Fruit fly (Drosophila melanogaster) whole organism, embryonic: ENCODE results near the gene Galphai.
A peak's percentile ranks its signal among the peaks of the same experiment; 100 is the strongest.

ENCODE experiments used
- Adf1 ChIP-seq: fragments of 200-800 bp; sonication (Bioruptor generic); IDR thresholded peaks from 2 replicates; pipeline ENCODE4 v1.3.6; 2022; ENCODE audit warnings: missing biosample characterization, missing genetic modification characterization
- Awh ChIP-seq: fragments of 200-800 bp; sonication (Bioruptor generic); IDR thresholded peaks from 2 replicates; pipeline ENCODE4, ENCODE4 v1.3.6; 2022; ENCODE audit warnings: missing biosample characterization, missing genetic modification characterization
- Bgb ChIP-seq: fragments of 200-800 bp; sonication (Bioruptor generic); IDR thresholded peaks from 2 replicates; pipeline ENCODE4 v1.3.6; 2022; ENCODE audit warnings: missing biosample characterization, missing genetic modification characterization; ENCODE audit not compliant: partially characterized antibody
- CG10274 ChIP-seq: fragments of 200-800 bp; sonication (Bioruptor generic); optimal IDR thresholded peaks from 3 replicates; lab custom pipeline; 2017; ENCODE audit warnings: missing biosample characterization, mild to moderate bottlenecking, missing genetic modification characterization
- CG12071 ChIP-seq: fragments of 200-800 bp; sonication (Bioruptor generic); optimal IDR thresholded peaks from 3 replicates; lab custom pipeline; 2018; ENCODE audit warnings: missing biosample characterization, mild to moderate bottlenecking, missing genetic modification characterization
- CG12391 ChIP-seq: fragments of 200-800 bp; sonication (Bioruptor generic); optimal IDR thresholded peaks from 3 replicates; lab custom pipeline; 2018; ENCODE audit warnings: missing biosample characterization, mild to moderate bottlenecking, missing genetic modification characterization, moderate library complexity
- CG13287 ChIP-seq: fragments of 200-800 bp; sonication (Bioruptor generic); IDR thresholded peaks from 2 replicates; pipeline ENCODE4 v1.3.6; 2022; ENCODE audit warnings: missing biosample characterization, missing genetic modification characterization; ENCODE audit not compliant: partially characterized antibody
- CG14441 ChIP-seq: fragments of 200-800 bp; sonication (Bioruptor generic); IDR thresholded peaks from 2 replicates; pipeline ENCODE4 v1.3.6; 2022; ENCODE audit warnings: missing biosample characterization, missing genetic modification characterization
- CG31388 ChIP-seq: fragments of 200-800 bp; sonication (Bioruptor generic); optimal IDR thresholded peaks from 2 replicates; lab custom pipeline; 2016; ENCODE audit warnings: missing biosample characterization, missing genetic modification characterization
- CG32532 ChIP-seq: fragments of 200-800 bp; sonication (Bioruptor generic); IDR thresholded peaks from 2 replicates; pipeline ENCODE4 v1.3.6; 2022; ENCODE audit warnings: missing biosample characterization, missing genetic modification characterization
- CG4730 ChIP-seq: fragments of 200-800 bp; sonication (Bioruptor generic); IDR thresholded peaks from 2 replicates; pipeline ENCODE4 v1.3.6; 2022; ENCODE audit warnings: missing biosample characterization, missing genetic modification characterization
- CG6854 ChIP-seq: fragments of 200-800 bp; sonication (Bioruptor generic); optimal IDR thresholded peaks from 3 replicates; lab custom pipeline; 2017; ENCODE audit warnings: missing biosample characterization, mild to moderate bottlenecking, missing genetic modification characterization
- CG7372 ChIP-seq: fragments of 200-800 bp; sonication (Bioruptor generic); IDR thresholded peaks from 2 replicates; pipeline ENCODE4 v1.3.6; 2022; ENCODE audit warnings: missing biosample characterization, missing genetic modification characterization
- CG7963 ChIP-seq: fragments of 200-800 bp; sonication (Bioruptor generic); IDR thresholded peaks from 3 replicates; pipeline ENCODE4 v1.3.6; 2022; ENCODE audit warnings: missing biosample characterization, missing genetic modification characterization; ENCODE audit not compliant: partially characterized antibody
- CG7987 ChIP-seq: fragments of 200-800 bp; sonication (Bioruptor generic); optimal IDR thresholded peaks from 2 replicates; lab custom pipeline; 2018; ENCODE audit warnings: missing biosample characterization, mild to moderate bottlenecking, missing genetic modification characterization, moderate library complexity
- CG8290 ChIP-seq, 3 experiments: fragments of 200-800 bp; sonication (Bioruptor generic); optimal IDR thresholded peaks; 2 replicates each; lab custom pipeline; 2016 to 2019; ENCODE audit warnings: missing biosample characterization in 3 of 3, missing genetic modification characterization in 3 of 3, mild to moderate bottlenecking in 2 of 3, moderate library complexity in 1 of 3
- Deaf1 ChIP-seq: fragments of 200-800 bp; optimal IDR thresholded peaks from 3 replicates; lab custom pipeline; 2019; ENCODE audit warnings: missing biosample characterization, mild to moderate bottlenecking, missing genetic modification characterization, moderate library complexity
- Dll ChIP-seq: fragments of 200-800 bp; sonication (Bioruptor generic); IDR thresholded peaks from 4 replicates; pipeline ENCODE4 v1.3.6; 2022; ENCODE audit warnings: missing biosample characterization, missing genetic modification characterization; ENCODE audit not compliant: partially characterized antibody
- Ets65A ChIP-seq: fragments of 200-800 bp; sonication (Bioruptor generic); peaks from one replicate; lab custom pipeline; 2016; ENCODE audit warnings: missing biosample characterization, missing genetic modification characterization
- Meics ChIP-seq: fragments of 200-800 bp; sonication (Bioruptor generic); optimal IDR thresholded peaks from 2 replicates; lab custom pipeline; 2017; ENCODE audit warnings: missing biosample characterization, mild to moderate bottlenecking, missing genetic modification characterization
- Neu2 ChIP-seq: fragments of 200-800 bp; sonication (Bioruptor generic); optimal IDR thresholded peaks from 3 replicates; lab custom pipeline; 2016; ENCODE audit warnings: missing biosample characterization, missing genetic modification characterization, borderline replicate concordance
- Nf-YA ChIP-seq: fragments of 200-800 bp; sonication (Bioruptor generic); IDR thresholded peaks from 2 replicates; pipeline ENCODE4 v1.3.6; 2022; ENCODE audit warnings: missing biosample characterization, missing genetic modification characterization
- PHDP ChIP-seq: fragments of 200-800 bp; sonication (Bioruptor generic); optimal IDR thresholded peaks from 3 replicates; lab custom pipeline; 2018; ENCODE audit warnings: missing biosample characterization, mild to moderate bottlenecking, missing genetic modification characterization, moderate library complexity
- Sox102F ChIP-seq: fragments of 200-800 bp; sonication (Bioruptor generic); optimal IDR thresholded peaks from 2 replicates; lab custom pipeline; 2018; ENCODE audit warnings: missing biosample characterization, mild to moderate bottlenecking, missing genetic modification characterization, moderate library complexity
- Trl ChIP-seq, 3 experiments: fragments of >200 bp in 2 of 3; fragments of 200-800 bp in 1 of 3; sonication (Bioruptor generic) in 1 of 3; optimal IDR thresholded peaks; 2 replicates in 1 of 3; 3 replicates in 2 of 3; lab custom pipeline; 2016 to 2017; ENCODE audit warnings: missing biosample characterization in 1 of 3, missing genetic modification characterization in 1 of 3
- aop ChIP-seq: fragments of 200-800 bp; sonication (Bioruptor generic); IDR thresholded peaks from 2 replicates; pipeline ENCODE4 v1.3.6; 2022; ENCODE audit warnings: missing biosample characterization, missing genetic modification characterization
- bigmax ChIP-seq: fragments of 200-800 bp; sonication (Bioruptor generic); optimal IDR thresholded peaks from 2 replicates; lab custom pipeline; 2018; ENCODE audit warnings: missing biosample characterization, mild to moderate bottlenecking, missing genetic modification characterization
- chm ChIP-seq: fragments of 200-800 bp; sonication (Bioruptor generic); IDR thresholded peaks from 2 replicates; pipeline ENCODE4 v1.3.6; 2022; ENCODE audit warnings: missing biosample characterization, missing genetic modification characterization
- dmrt11E ChIP-seq: fragments of 200-800 bp; sonication (Bioruptor generic); optimal IDR thresholded peaks from 3 replicates; lab custom pipeline; 2018; ENCODE audit warnings: missing biosample characterization, mild to moderate bottlenecking, missing genetic modification characterization, moderate library complexity
- dysf ChIP-seq: fragments of 200-800 bp; sonication (Bioruptor generic); IDR thresholded peaks from 3 replicates; pipeline ENCODE4 v1.3.6; 2022; ENCODE audit warnings: missing biosample characterization, missing genetic modification characterization
- ind ChIP-seq: fragments of 200-800 bp; sonication (Bioruptor generic); optimal IDR thresholded peaks from 3 replicates; lab custom pipeline; 2016; ENCODE audit warnings: missing biosample characterization, missing genetic modification characterization
- nerfin-1 ChIP-seq: fragments of 200-800 bp; sonication (Bioruptor generic); optimal IDR thresholded peaks from 3 replicates; lab custom pipeline; 2019; ENCODE audit warnings: missing biosample characterization, mild to moderate bottlenecking, missing genetic modification characterization, moderate library complexity
- nerfin-2 ChIP-seq: fragments of 200-800 bp; sonication (Bioruptor generic); IDR thresholded peaks from 2 replicates; pipeline ENCODE4 v1.3.6; 2022; ENCODE audit warnings: missing biosample characterization, missing genetic modification characterization; ENCODE audit not compliant: partially characterized antibody
- odd ChIP-seq: fragments of 200-800 bp; sonication (Bioruptor generic); optimal IDR thresholded peaks from 2 replicates; lab custom pipeline; 2017; ENCODE audit warnings: missing biosample characterization, mild to moderate bottlenecking, missing genetic modification characterization
- pan ChIP-seq, 4 experiments: fragments of >200 bp in 3 of 4; fragments of 200-800 bp in 1 of 4; sonication (Bioruptor generic) in 1 of 4; optimal IDR thresholded peaks in 3 of 4; IDR thresholded peaks in 1 of 4; 2 replicates each; pipeline versions ENCODE4 v1.3.6 to Lab custom; 2017 to 2022; ENCODE audit warnings: missing biosample characterization in 2 of 4, missing genetic modification characterization in 2 of 4, mixed read lengths in 1 of 4
- scrt ChIP-seq: fragments of 200-800 bp; sonication (Bioruptor generic); optimal IDR thresholded peaks from 2 replicates; lab custom pipeline; 2018; ENCODE audit warnings: missing biosample characterization, mild to moderate bottlenecking, missing genetic modification characterization, moderate library complexity
- sens ChIP-seq: fragments of 200-800 bp; sonication (Bioruptor generic); peaks from one replicate; lab custom pipeline; 2016; ENCODE audit warnings: missing biosample characterization, missing genetic modification characterization
- sim ChIP-seq: fragments of 200-800 bp; sonication (Bioruptor generic); IDR thresholded peaks from 2 replicates; pipeline ENCODE4 v1.3.6; 2022; ENCODE audit warnings: missing biosample characterization, missing genetic modification characterization
- slbo ChIP-seq: fragments of 200-800 bp; sonication (Bioruptor generic); IDR thresholded peaks from 2 replicates; pipeline ENCODE4 v1.3.6; 2022; ENCODE audit warnings: missing biosample characterization, missing genetic modification characterization
- sob ChIP-seq: fragments of 200-800 bp; sonication (Bioruptor generic); IDR thresholded peaks from 2 replicates; pipeline ENCODE4 v1.3.6; 2022; ENCODE audit warnings: missing biosample characterization, missing genetic modification characterization
- sr ChIP-seq: fragments of 200-800 bp; sonication (Bioruptor generic); IDR thresholded peaks from 3 replicates; pipeline ENCODE4 v1.3.6; 2022; ENCODE audit warnings: missing biosample characterization, missing genetic modification characterization
- stwl ChIP-seq: fragments of 200-800 bp; sonication (Bioruptor generic); optimal IDR thresholded peaks from 3 replicates; lab custom pipeline; 2018; ENCODE audit warnings: missing biosample characterization, mild to moderate bottlenecking, missing genetic modification characterization, moderate library complexity
- vvl ChIP-seq: fragments of 200-800 bp; sonication (Bioruptor generic); IDR thresholded peaks from 2 replicates; pipeline ENCODE4 v1.3.6; 2022; ENCODE audit warnings: missing biosample characterization, missing genetic modification characterization
- yki ChIP-seq: fragments of >200 bp; optimal IDR thresholded peaks from 3 replicates; lab custom pipeline; 2018

The Galphai gene

dm6 chr3L:6998692-6999091 is 18.8 kb upstream of the Galphai start, which contains the start of gene Mp (continued):
- no peak for TF ChIP-seq CG7963
- peak; percentile 37; the same call in 1 of the 2 replicates for TF ChIP-seq CG32532
- peak; percentile 16 for TF ChIP-seq PHDP (tag; lab: Kevin White, UChicago)
- peak; percentile 45 for TF ChIP-seq CG12071 (GFP tag; lab: Kevin White, UChicago)
- peak; percentile 57 for TF ChIP-seq slbo (GFP tag; lab: Robert Waterston, UW)
- TF ChIP-seq odd (GFP tag; lab: Kevin White, UChicago) = no peak
- no peak for TF ChIP-seq Neu2 (GFP tag; lab: Kevin White, UChicago)
- no peak for TF ChIP-seq Sox102F (GFP tag; lab: Kevin White, UChicago)
- no peak for TF ChIP-seq Meics (GFP tag; lab: Kevin White, UChicago)
- TF ChIP-seq CG10274 (GFP tag; lab: Kevin White, UChicago) = peak; percentile 47
- peak; percentile 18 for TF ChIP-seq CG7987 (GFP tag; lab: Kevin White, UChicago)
- peak; percentile 70 for TF ChIP-seq sens (GFP tag; lab: Kevin White, UChicago)
- no peak for TF ChIP-seq CG8290 (GFP tag; optimal IDR thresholded peaks at IDR 0.05; lab: Kevin White, UChicago)
- TF ChIP-seq CG8290 (tag; optimal IDR thresholded peaks at IDR 0.05; lab: Kevin White, UChicago) = peak in 1 of 2 experiments; percentile 46
- TF ChIP-seq sob = peak; percentile 32; the same call in 1 of the 2 replicates
- no peak for TF ChIP-seq CG4730
- no peak for TF ChIP-seq stwl (tag; lab: Kevin White, UChicago)
- TF ChIP-seq CG14441 = 0 out of 2 replicates have a peak, but pooled peaks have one; percentile 31
- TF ChIP-seq pan (optimal IDR thresholded peaks at IDR 0.05; lab: Kevin White, UChicago) = no peak
- TF ChIP-seq pan (GFP tag; optimal IDR thresholded peaks at IDR 0.05 in 1 of 2, IDR thresholded peaks at IDR 0.05 in 1 of 2) = peak in 1 of 2 experiments; percentile 21
- TF ChIP-seq sr (GFP tag; lab: Robert Waterston, UW) = no peak
- TF ChIP-seq Deaf1 = no peak
- no peak for TF ChIP-seq dmrt11E (tag; lab: Kevin White, UChicago)
- no peak for TF ChIP-seq bigmax
- no peak for TF ChIP-seq CG6854 (GFP tag; lab: Kevin White, UChicago)
- TF ChIP-seq nerfin-2 (GFP tag; lab: Robert Waterston, UW) = 0 out of 2 replicates have a peak, but pooled peaks have one; percentile 26
- peak; percentile 39 for TF ChIP-seq vvl (GFP tag; lab: Robert Waterston, UW)
- peak; percentile 41; the same call in 1 of the 2 replicates for TF ChIP-seq chm (GFP tag; lab: Robert Waterston, UW)
- TF ChIP-seq aop (GFP tag; lab: Robert Waterston, UW) = no peak
- peak; percentile 46; the same call in 1 of the 2 replicates for TF ChIP-seq Bgb
- TF ChIP-seq dysf (GFP tag; lab: Robert Waterston, UW) = peak; percentile 12; the same call in 1 of the 3 replicates
- no peak for TF ChIP-seq Awh (GFP tag; lab: Robert Waterston, UW)
- no peak for TF ChIP-seq CG12391 (tag; lab: Kevin White, UChicago)
- TF ChIP-seq nerfin-1 = no peak
- TF ChIP-seq, all 482 proteins: peak for 37

- TF ChIP-seq Nf-YA (GFP tag; lab: Robert Waterston, UW) (no peak), ind (GFP tag; lab: Kevin White, UChicago) (no peak), CG13287 (peak; percentile 33; the same call in 1 of the 2 replicates), Dll (GFP tag; lab: Robert Waterston, UW) (0 out of 4 replicates have a peak, but pooled peaks have one; percentile 27), CG31388 (GFP tag; lab: Kevin White, UChicago) (no peak), scrt (peak; percentile 31), yki (lab: Kevin White, UChicago) (peak; percentile 40), Trl (optimal IDR thresholded peaks at IDR 0.05; lab: Kevin White, UChicago) (peak; percentile 78 to 94), Trl (GFP tag; optimal IDR thresholded peaks at IDR 0.05; lab: Kevin White, UChicago) (no peak), CG7372 (GFP tag; lab: Robert Waterston, UW) (peak; percentile 63), Adf1 (peak; percentile 92), sim (GFP tag; lab: Robert Waterston, UW) (no peak), Ets65A (no peak)
Observed at dm6 chr3L:6997410-6997809, 17.6 kb upstream of the Galphai start.
